Fruit fly (Drosophila melanogaster): Measurements from ENCODE around the gene S-Lap1.

The S-Lap1 gene

DNA sequence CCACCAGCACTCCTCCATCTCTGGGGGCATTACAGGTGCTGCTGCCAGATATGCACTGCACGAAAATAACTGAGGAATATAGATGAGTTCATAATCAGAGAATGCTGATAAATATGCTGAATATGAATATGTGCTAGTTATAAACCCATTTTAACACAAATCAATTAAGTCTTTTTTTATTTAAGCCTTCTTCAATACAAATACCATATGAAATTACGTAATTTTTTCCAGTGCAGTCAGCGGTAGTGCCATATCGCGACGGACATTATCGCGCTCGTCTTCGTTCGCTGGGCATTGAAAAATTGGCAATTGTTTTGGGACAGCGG, 40.4 kb downstream of the S-Lap1 start (continued):
- TF ChIP-seq lbe (GFP tag; optimal IDR thresholded peaks at IDR 0.05) (peak; percentile 85), Xrp1 (GFP tag; IDR thresholded peaks at IDR 0.05) (peak; percentile 55; the same call in 1 of the 2 replicates), Eip74EF (GFP tag; optimal IDR thresholded peaks at IDR 0.05) (no peak), CG6272 (GFP tag; IDR thresholded peaks at IDR 0.05) (no peak), bbx (GFP tag; IDR thresholded peaks at IDR 0.05; ENCODE audit: partially characterized antibody) (no peak), Stat92E (GFP tag; optimal IDR thresholded peaks at IDR 0.05) (no peak), Jarid2 (GFP tag; optimal IDR thresholded peaks at IDR 0.05) (no peak), CG4854 (GFP tag; optimal IDR thresholded peaks at IDR 0.05) (no peak), Myb (GFP tag; optimal IDR thresholded peaks at IDR 0.05) (no peak)

dm6 chr3L:8657787-8658186, 40.8 kb downstream of the S-Lap1 start:
- TF ChIP-seq Ets65A (GFP tag) (peak; percentile 75), CG6175 (GFP tag; IDR thresholded peaks at IDR 0.05) (no peak)

dm6 chr3L:8659601-8660000, 42.6 kb downstream of the S-Lap1 start:
- TF ChIP-seq dm (GFP tag; optimal IDR thresholded peaks at IDR 0.05) (no peak), al (GFP tag; IDR thresholded peaks at IDR 0.05) (0 out of 2 replicates have a peak, but pooled peaks have one; percentile 6)

DNA sequence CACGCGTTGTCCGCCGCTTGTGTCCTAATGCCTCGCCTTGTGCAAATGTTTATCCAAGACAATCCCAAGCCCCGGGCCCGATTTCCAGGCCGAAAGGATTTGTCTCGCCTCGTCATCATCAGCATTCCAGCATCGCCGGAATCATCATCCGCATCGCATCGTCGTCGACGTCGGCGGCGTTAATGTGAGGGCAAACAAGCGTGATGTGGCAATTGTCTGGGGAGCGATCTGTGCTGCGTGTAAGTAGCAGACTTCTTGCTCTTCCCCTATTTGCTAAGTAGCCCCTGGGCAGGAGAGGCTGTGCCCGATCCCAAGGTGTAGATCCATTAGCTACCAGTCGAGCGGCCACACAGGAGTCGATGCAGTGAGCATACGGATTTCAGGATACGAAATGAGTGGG, 43.8 kb downstream of the S-Lap1 start:
- TF ChIP-seq ranshi (GFP tag; IDR thresholded peaks at IDR 0.05) (no peak), Dfd (GFP tag; optimal IDR thresholded peaks at IDR 0.05) (no peak), tll (GFP tag; optimal IDR thresholded peaks at IDR 0.05) (peak in 1 of 2 experiments; percentile 72), CG9727 (GFP tag; optimal IDR thresholded peaks at IDR 0.05) (no peak), slbo (GFP tag; IDR thresholded peaks at IDR 0.05) (0 out of 2 replicates have a peak, but pooled peaks have one; percentile 4), kay (GFP tag; optimal IDR thresholded peaks at IDR 0.05) (no peak), CG1233 (GFP tag; optimal IDR thresholded peaks at IDR 0.05) (no peak), disco-r (GFP tag; optimal IDR thresholded peaks at IDR 0.05) (no peak), CG11504 (tag; optimal IDR thresholded peaks at IDR 0.05) (no peak), CG6791 (GFP tag; IDR thresholded peaks at IDR 0.05; ENCODE audit: partially characterized antibody) (no peak), zen (tag; optimal IDR thresholded peaks at IDR 0.05) (peak; percentile 92), Ravus (GFP tag; IDR thresholded peaks at IDR 0.05) (no peak), croc (GFP tag; conservative IDR thresholded peaks at IDR 0.05) (no peak), grn (GFP tag; optimal IDR thresholded peaks at IDR 0.05) (no peak), Mad (GFP tag; optimal IDR thresholded peaks at IDR 0.05) (no peak), CG5245 (GFP tag; optimal IDR thresholded peaks at IDR 0.05) (no peak), sens (GFP tag) (peak; percentile 33), Dip3 (GFP tag; optimal IDR thresholded peaks at IDR 0.05) (no peak), gfzf (GFP tag; optimal IDR thresholded peaks at IDR 0.05) (no peak), CG18599 (GFP tag; optimal IDR thresholded peaks at IDR 0.05) (no peak), Fer3 (tag; optimal IDR thresholded peaks at IDR 0.05) (no peak), CG13424 (tag; optimal IDR thresholded peaks at IDR 0.05) (no peak), ken (GFP tag; IDR thresholded peaks at IDR 0.05) (no peak), Hey (tag; optimal IDR thresholded peaks at IDR 0.05) (no peak)

All from whole organism, embryonic.